Worm (Caenorhabditis elegans): ENCODE results near the gene alh-12.

Gene alh-12

ce11 chrIII:7499421-7499902 lies 45.6 kb downstream of the alh-12 start, which contains the start of the genes C07H6.9 and sap-140 (continued):
- TF ChIP-seq R02D3.7 (tag; optimal IDR thresholded peaks at IDR 0.05), result no peak
- no peak for TF ChIP-seq cey-2 (tag; optimal IDR thresholded peaks at IDR 0.05; ENCODE audit: borderline replicate concordance, insufficient read depth)
- TF ChIP-seq F10B5.3 (tag; optimal IDR thresholded peaks at IDR 0.05), result peak; percentile 54

Measured in whole organism, L4 larva.